Fruit fly (Drosophila melanogaster) whole organism, embryonic: ENCODE data around the gene CG42395.

Source experiments
- BtbVII ChIP-seq: fragments of 200-800 bp; sonication (Bioruptor generic); optimal IDR thresholded peaks from 3 replicates; lab custom pipeline; 2017; ENCODE audit warnings: missing biosample characterization, mild to moderate bottlenecking, missing genetic modification characterization
- CG10321 ChIP-seq: fragments of 200-800 bp; sonication (Bioruptor generic); IDR thresholded peaks from 2 replicates; pipeline ENCODE4 v1.3.6; 2022; ENCODE audit warnings: missing biosample characterization, missing genetic modification characterization
- CG11695 ChIP-seq: fragments of 200-800 bp; sonication (Bioruptor generic); IDR thresholded peaks from 3 replicates; pipeline ENCODE4 v1.3.6; 2022; ENCODE audit warnings: missing biosample characterization, missing genetic modification characterization
- CG12071 ChIP-seq: fragments of 200-800 bp; sonication (Bioruptor generic); optimal IDR thresholded peaks from 3 replicates; lab custom pipeline; 2018; ENCODE audit warnings: missing biosample characterization, mild to moderate bottlenecking, missing genetic modification characterization
- CG12155 ChIP-seq: fragments of 200-800 bp; sonication (Bioruptor generic); optimal IDR thresholded peaks from 3 replicates; lab custom pipeline; 2016; ENCODE audit warnings: missing biosample characterization, missing genetic modification characterization
- CG14441 ChIP-seq: fragments of 200-800 bp; sonication (Bioruptor generic); IDR thresholded peaks from 2 replicates; pipeline ENCODE4 v1.3.6; 2022; ENCODE audit warnings: missing biosample characterization, missing genetic modification characterization
- CG16815 ChIP-seq: fragments of 200-800 bp; sonication (Bioruptor generic); optimal IDR thresholded peaks from 3 replicates; lab custom pipeline; 2017; ENCODE audit warnings: missing biosample characterization, mild to moderate bottlenecking, missing genetic modification characterization
- CG17361 ChIP-seq: fragments of 200-800 bp; sonication (Bioruptor generic); IDR thresholded peaks from 3 replicates; pipeline ENCODE4 v1.3.6; 2022; ENCODE audit warnings: missing biosample characterization, missing genetic modification characterization
- CG17612 ChIP-seq: fragments of 200-800 bp; sonication (Bioruptor generic); IDR thresholded peaks from 2 replicates; pipeline ENCODE4 v1.3.6; 2022; ENCODE audit warnings: missing biosample characterization, missing genetic modification characterization
- CG17802 ChIP-seq: fragments of 200-800 bp; sonication (Bioruptor generic); optimal IDR thresholded peaks from 2 replicates; lab custom pipeline; 2018; ENCODE audit warnings: missing biosample characterization, mild to moderate bottlenecking, missing genetic modification characterization, moderate library complexity
- CG18011 ChIP-seq: fragments of 200-800 bp; sonication (Bioruptor generic); optimal IDR thresholded peaks from 2 replicates; lab custom pipeline; 2017; ENCODE audit warnings: missing biosample characterization, missing genetic modification characterization, mild to moderate bottlenecking, moderate library complexity, missing genotype
- CG1832 ChIP-seq: fragments of 200-800 bp; sonication (Bioruptor generic); optimal IDR thresholded peaks from 2 replicates; lab custom pipeline; 2017; ENCODE audit warnings: missing biosample characterization, mild to moderate bottlenecking, missing genetic modification characterization, inconsistent platforms
- CG3065 ChIP-seq: fragments of 200-800 bp; sonication (Bioruptor generic); optimal IDR thresholded peaks from 2 replicates; lab custom pipeline; 2016; ENCODE audit warnings: missing biosample characterization, missing genetic modification characterization
- CG31224 ChIP-seq: fragments of 200-800 bp; sonication (Bioruptor generic); IDR thresholded peaks from 2 replicates; pipeline ENCODE4 v1.3.6; 2022; ENCODE audit warnings: missing biosample characterization, missing genetic modification characterization
- CG31388 ChIP-seq: fragments of 200-800 bp; sonication (Bioruptor generic); optimal IDR thresholded peaks from 2 replicates; lab custom pipeline; 2016; ENCODE audit warnings: missing biosample characterization, missing genetic modification characterization
- CG3407 ChIP-seq: fragments of 200-800 bp; sonication (Bioruptor generic); optimal IDR thresholded peaks from 2 replicates; lab custom pipeline; 2018; ENCODE audit warnings: missing biosample characterization, mild to moderate bottlenecking, missing genetic modification characterization
- CG4617 ChIP-seq: fragments of 200-800 bp; sonication (Bioruptor generic); optimal IDR thresholded peaks from 3 replicates; lab custom pipeline; 2016; ENCODE audit warnings: missing biosample characterization, missing genetic modification characterization, borderline replicate concordance
- CG7928 ChIP-seq: fragments of 200-800 bp; sonication (Bioruptor generic); optimal IDR thresholded peaks from 2 replicates; lab custom pipeline; 2017; ENCODE audit warnings: missing biosample characterization, mild to moderate bottlenecking, missing genetic modification characterization
- CG8359 ChIP-seq: fragments of 200-800 bp; sonication (Bioruptor generic); optimal IDR thresholded peaks from 2 replicates; lab custom pipeline; 2017; ENCODE audit warnings: missing biosample characterization, mild to moderate bottlenecking, missing genetic modification characterization, borderline replicate concordance
- CoRest ChIP-seq: fragments of 200-800 bp; sonication (Bioruptor generic); optimal IDR thresholded peaks from 3 replicates; lab custom pipeline; 2018; ENCODE audit warnings: missing biosample characterization, mild to moderate bottlenecking, missing genetic modification characterization, moderate library complexity
- D19A ChIP-seq: fragments of 200-800 bp; optimal IDR thresholded peaks from 3 replicates; lab custom pipeline; 2019; ENCODE audit warnings: missing biosample characterization, mild to moderate bottlenecking, missing genetic modification characterization, moderate library complexity
- Dfd ChIP-seq, 2 experiments: fragments of >200 bp; optimal IDR thresholded peaks; 2 replicates each; lab custom pipeline; 2017; ENCODE audit warnings: missing biosample characterization in 2 of 2, missing genetic modification characterization in 2 of 2
- NC2α ChIP-seq: fragments of 200-800 bp; sonication (Bioruptor generic); optimal IDR thresholded peaks from 2 replicates; lab custom pipeline; 2016; ENCODE audit warnings: missing biosample characterization, missing genetic modification characterization
- Nf-YB ChIP-seq: fragments of 200-800 bp; sonication (Bioruptor generic); optimal IDR thresholded peaks from 3 replicates; lab custom pipeline; 2019; ENCODE audit warnings: missing biosample characterization, mild to moderate bottlenecking, missing genetic modification characterization, moderate library complexity
- Nf-YC ChIP-seq: fragments of 200-800 bp; optimal IDR thresholded peaks from 3 replicates; lab custom pipeline; 2019; ENCODE audit warnings: missing biosample characterization, mild to moderate bottlenecking, missing genetic modification characterization, moderate library complexity
- Scr ChIP-seq: fragments of 200-800 bp; sonication (Bioruptor generic); IDR thresholded peaks from 2 replicates; pipeline ENCODE4 v1.3.6; 2022; ENCODE audit warnings: missing biosample characterization, missing genetic modification characterization; ENCODE audit not compliant: partially characterized antibody
- Sox102F ChIP-seq: fragments of 200-800 bp; sonication (Bioruptor generic); optimal IDR thresholded peaks from 2 replicates; lab custom pipeline; 2018; ENCODE audit warnings: missing biosample characterization, mild to moderate bottlenecking, missing genetic modification characterization, moderate library complexity
- Trl ChIP-seq, 3 experiments: fragments of >200 bp in 2 of 3; fragments of 200-800 bp in 1 of 3; sonication (Bioruptor generic) in 1 of 3; optimal IDR thresholded peaks; 2 replicates in 1 of 3; 3 replicates in 2 of 3; lab custom pipeline; 2016 to 2017; ENCODE audit warnings: missing biosample characterization in 1 of 3, missing genetic modification characterization in 1 of 3
- Xbp1 ChIP-seq: fragments of 200-800 bp; sonication (Bioruptor generic); optimal IDR thresholded peaks from 3 replicates; lab custom pipeline; 2016; ENCODE audit warnings: missing biosample characterization, mild to moderate bottlenecking, missing genetic modification characterization
- bcd ChIP-seq: fragments of 200-800 bp; sonication (Bioruptor generic); optimal IDR thresholded peaks from 2 replicates; lab custom pipeline; 2017; ENCODE audit warnings: missing biosample characterization, mild to moderate bottlenecking, missing genetic modification characterization
- btn ChIP-seq: fragments of 200-800 bp; sonication (Bioruptor generic); optimal IDR thresholded peaks from 2 replicates; lab custom pipeline; 2016; ENCODE audit warnings: missing biosample characterization, missing genetic modification characterization
- dati ChIP-seq: fragments of 200-800 bp; sonication (Bioruptor generic); IDR thresholded peaks from 2 replicates; pipeline ENCODE4 v1.3.6; 2022; ENCODE audit warnings: missing biosample characterization, missing genetic modification characterization
- dmrt99B ChIP-seq: fragments of 200-800 bp; sonication (Bioruptor generic); optimal IDR thresholded peaks from 2 replicates; lab custom pipeline; 2018; ENCODE audit warnings: missing biosample characterization, mild to moderate bottlenecking, missing genetic modification characterization, moderate library complexity
- fd96Cb ChIP-seq: fragments of 200-800 bp; sonication (Bioruptor generic); optimal IDR thresholded peaks from 2 replicates; lab custom pipeline; 2018; ENCODE audit warnings: missing biosample characterization, mild to moderate bottlenecking, missing genetic modification characterization, moderate library complexity
- gcm2 ChIP-seq: fragments of 200-800 bp; sonication (Bioruptor generic); optimal IDR thresholded peaks from 2 replicates; lab custom pipeline; 2016; ENCODE audit warnings: missing biosample characterization, missing genetic modification characterization
- hkb ChIP-seq, 2 experiments: fragments of 200-800 bp in 1 of 2; fragments of >200 bp in 1 of 2; sonication (Bioruptor generic) in 1 of 2; IDR thresholded peaks in 1 of 2; optimal IDR thresholded peaks in 1 of 2; 2 replicates each; pipeline versions ENCODE4 v1.3.6 to Lab custom; 2017 to 2022; ENCODE audit warnings: missing biosample characterization in 1 of 2, missing genetic modification characterization in 1 of 2
- lov ChIP-seq, 2 experiments: fragments of 200-800 bp in 1 of 2; fragments of >200 bp in 1 of 2; sonication (Bioruptor generic) in 1 of 2; IDR thresholded peaks in 1 of 2; optimal IDR thresholded peaks in 1 of 2; 2 replicates in 1 of 2; 3 replicates in 1 of 2; pipeline versions ENCODE4 v1.3.6 to Lab custom; 2017 to 2022; ENCODE audit warnings: missing biosample characterization in 1 of 2, missing genetic modification characterization in 1 of 2
- mld ChIP-seq: fragments of 200-800 bp; sonication (Bioruptor generic); IDR thresholded peaks from 3 replicates; pipeline ENCODE4 v1.3.6; 2022; ENCODE audit warnings: missing biosample characterization, missing genetic modification characterization; ENCODE audit not compliant: partially characterized antibody
- pita ChIP-seq: fragments of 200-800 bp; sonication (Bioruptor generic); optimal IDR thresholded peaks from 2 replicates; lab custom pipeline; 2017; ENCODE audit warnings: missing biosample characterization, mild to moderate bottlenecking, missing genetic modification characterization
- row ChIP-seq: fragments of 200-800 bp; sonication (Bioruptor generic); IDR thresholded peaks from 3 replicates; pipeline ENCODE4 v1.3.6; 2022; ENCODE audit warnings: missing biosample characterization, missing genetic modification characterization
- sens ChIP-seq: fragments of 200-800 bp; sonication (Bioruptor generic); peaks from one replicate; lab custom pipeline; 2016; ENCODE audit warnings: missing biosample characterization, missing genetic modification characterization
- sima ChIP-seq: fragments of 200-800 bp; sonication (Bioruptor generic); optimal IDR thresholded peaks from 2 replicates; lab custom pipeline; 2016; ENCODE audit warnings: missing biosample characterization, missing genetic modification characterization
- so ChIP-seq: fragments of 200-800 bp; sonication (Bioruptor generic); IDR thresholded peaks from 3 replicates; pipeline ENCODE4 v1.3.6; 2022; ENCODE audit warnings: missing biosample characterization, missing genetic modification characterization
- tna ChIP-seq: fragments of 200-800 bp; sonication (Bioruptor generic); IDR thresholded peaks from 2 replicates; pipeline ENCODE4 v1.3.6; 2022; ENCODE audit warnings: missing biosample characterization, missing genetic modification characterization; ENCODE audit not compliant: partially characterized antibody
- zfh1 ChIP-seq: fragments of 200-800 bp; sonication (Bioruptor generic); IDR thresholded peaks from 3 replicates; pipeline ENCODE4 v1.3.6; 2022; ENCODE audit warnings: missing biosample characterization, missing genetic modification characterization

Gene CG42395

dm6 chrX:9550565-9551145 lies 25.4 kb downstream of the CG42395 start, which contains the start of gene CG32700 (continued):
- no peak for TF ChIP-seq hkb (optimal IDR thresholded peaks at IDR 0.05; lab: Kevin White, UChicago)
- TF ChIP-seq hkb (GFP tag; IDR thresholded peaks at IDR 0.05; lab: Robert Waterston, UW): peak; percentile 41; the same call in 1 of the 2 replicates
- no peak for TF ChIP-seq Dfd (GFP tag; optimal IDR thresholded peaks at IDR 0.05; lab: Kevin White, UChicago)
- no peak for TF ChIP-seq CG3407 (GFP tag; lab: Kevin White, UChicago)
- 0 out of 3 replicates have a peak, but pooled peaks have one; percentile 24 for TF ChIP-seq CG11695 (GFP tag; lab: Robert Waterston, UW)
- TF ChIP-seq, all 482 proteins: peak for 24

- TF ChIP-seq row (GFP tag; lab: Robert Waterston, UW) (0 out of 3 replicates have a peak, but pooled peaks have one; percentile 1), CG16815 (GFP tag; lab: Kevin White, UChicago) (no peak), dmrt99B (tag; lab: Kevin White, UChicago) (no peak), mld (GFP tag; lab: Robert Waterston, UW) (no peak), CG17361 (GFP tag; lab: Robert Waterston, UW) (no peak), Xbp1 (no peak), D19A (tag; lab: Kevin White, UChicago) (no peak), CG7928 (no peak), CG1832 (GFP tag; lab: Kevin White, UChicago) (peak; percentile 48), NC2α (GFP tag; lab: Kevin White, UChicago) (no peak), sima (GFP tag; lab: Kevin White, UChicago) (no peak), CoRest (tag; lab: Kevin White, UChicago) (no peak), pita (GFP tag; lab: Kevin White, UChicago) (no peak), CG3065 (GFP tag; lab: Kevin White, UChicago) (no peak), CG18011 (GFP tag; lab: Kevin White, UChicago) (no peak), CG4617 (GFP tag; lab: Kevin White, UChicago) (no peak), CG10321 (GFP tag; lab: Robert Waterston, UW) (peak; percentile 58), BtbVII (no peak), CG12155 (GFP tag; lab: Kevin White, UChicago) (no peak), lov (optimal IDR thresholded peaks at IDR 0.05; lab: Kevin White, UChicago) (no peak), lov (GFP tag; IDR thresholded peaks at IDR 0.05; lab: Robert Waterston, UW) (no peak), CG17612 (GFP tag; lab: Robert Waterston, UW) (no peak), btn (GFP tag; lab: Kevin White, UChicago) (no peak), dati (GFP tag; lab: Robert Waterston, UW) (no peak), CG31388 (no peak), CG14441 (GFP tag; lab: Robert Waterston, UW) (no peak), CG31224 (GFP tag; lab: Robert Waterston, UW) (no peak), fd96Cb (tag; lab: Kevin White, UChicago) (no peak), gcm2 (GFP tag; lab: Kevin White, UChicago) (no peak), Sox102F (GFP tag; lab: Kevin White, UChicago) (no peak), Trl (optimal IDR thresholded peaks at IDR 0.05; lab: Kevin White, UChicago) (peak in 1 of 2 experiments; percentile 8), Trl (GFP tag; optimal IDR thresholded peaks at IDR 0.05; lab: Kevin White, UChicago) (no peak), bcd (no peak), CG17802 (tag; lab: Kevin White, UChicago) (no peak), zfh1 (GFP tag; lab: Robert Waterston, UW) (no peak), sens (GFP tag; lab: Kevin White, UChicago) (no peak), so (GFP tag; lab: Robert Waterston, UW) (no peak), Nf-YB (GFP tag; lab: Kevin White, UChicago) (peak; percentile 69), CG8359 (GFP tag; lab: Kevin White, UChicago) (no peak), Nf-YC (tag; lab: Kevin White, UChicago) (peak; percentile 63), tna (GFP tag; lab: Robert Waterston, UW) (no peak), Scr (GFP tag; lab: Robert Waterston, UW) (no peak), CG12071 (no peak)
Observed at dm6 chrX:9544457-9544856, 31.6 kb downstream of the CG42395 start.
